Worm (Caenorhabditis elegans): ENCODE measurements around the gene srj-10.
A peak's percentile ranks its signal among the peaks of the same experiment; 100 is the strongest.

DNA sequence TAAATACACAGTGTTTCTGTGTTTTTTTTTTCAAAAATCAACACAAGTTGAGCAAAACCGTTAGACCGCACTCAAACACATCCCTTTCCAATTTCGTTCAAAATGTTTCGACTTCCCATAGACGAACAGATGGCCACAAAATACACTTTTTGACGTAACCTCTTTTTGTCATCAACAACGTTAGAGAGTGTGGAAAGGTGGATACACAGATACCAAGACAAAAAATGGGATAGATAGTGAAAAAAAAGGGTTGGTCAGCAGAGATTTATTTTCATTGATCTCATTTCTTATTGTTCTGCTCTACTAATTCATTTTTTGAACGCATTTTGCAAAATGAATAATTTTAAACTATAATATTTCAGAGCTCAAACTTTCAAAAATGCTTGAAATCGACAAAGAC is 21.1 kb upstream of the srj-10 start:
- no peak for TF ChIP-seq unc-62 (GFP tag; optimal IDR thresholded peaks at IDR 0.05)
- TF ChIP-seq lsy-2 (tag; optimal IDR thresholded peaks at IDR 0.05) = no peak
- no peak for TF ChIP-seq unc-39 (tag; optimal IDR thresholded peaks at IDR 0.05)
- peak; percentile 26 for TF ChIP-seq fos-1 (tag; optimal IDR thresholded peaks at IDR 0.05)
- no peak for TF ChIP-seq snpc-4 (tag; optimal IDR thresholded peaks at IDR 0.05)

Data from whole organism, L2 larva.